Worm (Caenorhabditis elegans) whole organism, early embryonic: ENCODE data around the gene R12A1.3.

Experiments
- ama-1 ChIP-seq: fragments of 150-350 bp; optimal IDR thresholded peaks from 2 replicates; lab custom pipeline; 2014
- ceh-36 ChIP-seq: sonication (generic microtip); optimal IDR thresholded peaks from 2 replicates; lab custom pipeline; 2016; ENCODE audit warnings: missing genetic modification characterization, inconsistent platforms, missing compliant biosample characterization
- ets-7 ChIP-seq: sonication (generic microtip); optimal IDR thresholded peaks from 2 replicates; lab custom pipeline; 2016; ENCODE audit warnings: missing genotype, missing genetic modification characterization, missing compliant biosample characterization
- flt-1 ChIP-seq: fragments of 200-800 bp; sonication (Bioruptor generic); IDR thresholded peaks from 2 replicates; pipeline ENCODE4 v1.3.6; 2022; ENCODE audit warnings: missing genetic modification characterization, missing compliant biosample characterization
- pes-1 ChIP-seq: fragments of 200-800 bp; sonication (Bioruptor generic); IDR thresholded peaks from 2 replicates; pipeline ENCODE4 v1.3.6; 2022; ENCODE audit warnings: missing genetic modification reagents, missing genetic modification characterization, missing compliant biosample characterization
- tbx-11 ChIP-seq: fragments of 200-800 bp; sonication (Bioruptor generic); IDR thresholded peaks from 2 replicates; pipeline ENCODE4 v1.3.6; 2022; ENCODE audit warnings: missing genetic modification characterization, missing compliant biosample characterization
- tbx-37 ChIP-seq: fragments of 200-800 bp; sonication (Bioruptor generic); conservative IDR thresholded peaks from 2 replicates; pipeline ENCODE4 v1.3.6; 2022; ENCODE audit warnings: missing genetic modification reagents, missing genetic modification characterization, missing compliant biosample characterization
- tra-4 ChIP-seq: sonication (generic microtip); optimal IDR thresholded peaks from 2 replicates; lab custom pipeline; 2017; ENCODE audit warnings: missing genetic modification characterization, missing compliant biosample characterization

DNA sequence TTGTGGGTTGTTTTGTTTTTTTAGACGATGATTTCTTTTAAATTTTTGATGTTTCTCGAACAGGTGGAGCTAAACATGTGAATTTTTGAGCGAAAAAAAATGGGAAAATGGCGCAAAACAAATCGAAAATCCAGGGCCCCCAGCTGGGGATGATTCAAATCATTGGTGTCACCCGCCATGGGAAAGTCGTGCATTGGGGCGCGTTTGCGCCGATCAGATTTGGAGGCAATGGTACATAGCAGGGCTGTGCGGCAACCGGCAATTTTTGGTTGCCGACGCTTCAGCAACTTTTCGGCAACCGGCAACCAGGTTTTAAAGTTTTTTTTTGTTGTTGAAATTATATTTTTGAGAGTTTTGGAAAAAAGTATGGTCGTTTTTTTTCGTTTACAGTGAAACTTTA lies 35.2 kb downstream of the R12A1.3 start:
- no peak for TF ChIP-seq pes-1 (GFP tag; lab: Robert Waterston, UW)
- no peak for TF ChIP-seq ama-1 (lab: Kevin White, UChicago)
- TF ChIP-seq ceh-36 (tag; lab: Kevin White, UChicago): no peak
- no peak for TF ChIP-seq tbx-11 (GFP tag; lab: Robert Waterston, UW)
- no peak for TF ChIP-seq ets-7
- TF ChIP-seq tra-4 (tag; lab: Kevin White, UChicago): no peak
- no peak for TF ChIP-seq tbx-37 (GFP tag; lab: Robert Waterston, UW)
- no peak for TF ChIP-seq flt-1
